Worm (Caenorhabditis elegans) whole organism, late embryonic: Measurements from ENCODE around the gene F22B3.10.

Experiments used
- K02D7.2 ChIP-seq: sonication (generic microtip); optimal IDR thresholded peaks from 2 replicates; lab custom pipeline; 2017; ENCODE audit warnings: mild to moderate bottlenecking, missing genetic modification characterization, missing compliant biosample characterization
- ahr-1 ChIP-seq: sonication (generic microtip); optimal IDR thresholded peaks from 2 replicates; lab custom pipeline; 2016; ENCODE audit warnings: missing genetic modification characterization, missing compliant biosample characterization
- ceh-31 ChIP-seq: sonication (generic microtip); optimal IDR thresholded peaks from 2 replicates; lab custom pipeline; 2016; ENCODE audit warnings: missing genetic modification characterization, missing compliant biosample characterization
- ceh-48 ChIP-seq: sonication (generic microtip); optimal IDR thresholded peaks from 2 replicates; lab custom pipeline; 2016; ENCODE audit warnings: missing genetic modification characterization, inconsistent platforms, missing compliant biosample characterization
- ceh-9 ChIP-seq: sonication (generic microtip); optimal IDR thresholded peaks from 2 replicates; lab custom pipeline; 2016; ENCODE audit warnings: mild to moderate bottlenecking, missing genetic modification characterization, inconsistent platforms, missing compliant biosample characterization
- che-1 ChIP-seq: sonication (generic microtip); optimal IDR thresholded peaks from 2 replicates; lab custom pipeline; 2016; ENCODE audit warnings: mild to moderate bottlenecking, missing genetic modification characterization, missing compliant biosample characterization
- nfya-1 ChIP-seq: sonication (generic microtip); optimal IDR thresholded peaks from 2 replicates; lab custom pipeline; 2017; ENCODE audit warnings: missing genetic modification characterization, mild to moderate bottlenecking, missing compliant biosample characterization, antibody characterized with exemption, moderate library complexity
- nhr-11 ChIP-seq: fragments of 150-350 bp; optimal IDR thresholded peaks from 2 replicates; lab custom pipeline; 2014; ENCODE audit warnings: missing biosample characterization, missing genetic modification characterization
- pat-9 ChIP-seq: fragments of 200-800 bp; sonication (Bioruptor generic); optimal IDR thresholded peaks from 2 replicates; lab custom pipeline; 2018; ENCODE audit warnings: mild to moderate bottlenecking, missing genetic modification characterization, moderate library complexity, missing compliant biosample characterization
- pros-1 ChIP-seq: fragments of 150-350 bp; optimal IDR thresholded peaks from 2 replicates; lab custom pipeline; 2014; ENCODE audit warnings: missing biosample characterization, missing genetic modification reagents, missing genetic modification characterization
- ref-2 ChIP-seq: sonication (generic microtip); optimal IDR thresholded peaks from 2 replicates; lab custom pipeline; 2016; ENCODE audit warnings: missing genetic modification characterization, missing compliant biosample characterization
- tbx-7 ChIP-seq: sonication (generic microtip); optimal IDR thresholded peaks from 2 replicates; lab custom pipeline; 2016; ENCODE audit warnings: missing genotype, missing genetic modification characterization, missing compliant biosample characterization

DNA sequence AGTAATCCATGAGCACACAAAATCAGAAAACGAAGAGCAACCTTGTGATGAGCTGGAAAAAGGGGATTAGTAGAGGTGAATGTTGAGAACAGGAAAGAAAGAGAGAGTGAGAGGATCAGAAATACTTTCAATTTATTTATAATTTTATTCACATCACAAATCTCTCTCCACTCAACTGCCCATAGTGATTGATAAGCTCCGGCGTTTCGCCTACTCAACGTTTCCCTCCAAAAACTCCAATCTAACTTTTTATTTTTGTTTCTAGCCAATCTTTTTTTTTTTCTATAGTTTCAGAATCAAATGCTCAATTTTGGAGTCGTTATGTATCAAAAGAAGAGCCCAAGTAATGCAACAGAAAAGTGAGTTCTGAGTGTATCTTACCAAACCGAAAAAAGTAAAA, 10.6 kb upstream of the F22B3.10 start, which contains the start of gene kin-4:
- TF ChIP-seq ref-2 (tag; lab: Kevin White, UChicago) (no peak), ceh-9 (tag; lab: Kevin White, UChicago) (no peak), pat-9 (tag; lab: Kevin White, UChicago) (no peak), tbx-7 (no peak), ahr-1 (tag; lab: Kevin White, UChicago) (no peak), che-1 (tag; lab: Kevin White, UChicago) (no peak), nhr-11 (tag; lab: Kevin White, UChicago) (no peak), nfya-1 (tag; lab: Kevin White, UChicago) (no peak), ceh-48 (tag; lab: Kevin White, UChicago) (no peak), pros-1 (tag; lab: Kevin White, UChicago) (no peak), ceh-31 (no peak), K02D7.2 (tag; lab: Kevin White, UChicago) (no peak)
